Fruit fly (Drosophila melanogaster): Measurements from ENCODE around the gene Pgant5.

Gene Pgant5

DNA sequence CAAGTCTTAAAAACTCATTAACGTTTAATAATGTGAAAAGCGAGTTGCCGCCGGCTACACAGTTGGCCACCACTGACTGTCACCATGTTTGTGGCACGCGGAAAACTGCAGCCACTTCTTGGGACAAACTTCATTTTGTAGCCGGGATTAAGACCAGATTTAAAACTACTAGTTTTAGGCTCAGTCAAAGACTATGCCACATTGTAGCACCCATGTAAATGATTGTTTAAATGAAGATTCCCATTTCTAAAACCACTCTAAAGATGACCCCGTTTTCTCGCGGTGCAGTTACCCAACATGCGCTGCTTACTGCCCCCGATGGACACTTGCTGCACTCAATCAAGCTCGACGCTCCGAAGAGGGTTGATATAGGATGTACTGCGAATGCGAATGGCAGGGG, 3.0 kb downstream of the Pgant5 start:
- TF ChIP-seq Drgx (GFP tag; IDR thresholded peaks at IDR 0.05), result peak; percentile 44; the same call in 1 of the 2 replicates
- TF ChIP-seq CG10366 (GFP tag; IDR thresholded peaks at IDR 0.05), result peak; percentile 7; the same call in 1 of the 2 replicates
- no peak for TF ChIP-seq CG6791 (GFP tag; IDR thresholded peaks at IDR 0.05; ENCODE audit: partially characterized antibody)

DNA sequence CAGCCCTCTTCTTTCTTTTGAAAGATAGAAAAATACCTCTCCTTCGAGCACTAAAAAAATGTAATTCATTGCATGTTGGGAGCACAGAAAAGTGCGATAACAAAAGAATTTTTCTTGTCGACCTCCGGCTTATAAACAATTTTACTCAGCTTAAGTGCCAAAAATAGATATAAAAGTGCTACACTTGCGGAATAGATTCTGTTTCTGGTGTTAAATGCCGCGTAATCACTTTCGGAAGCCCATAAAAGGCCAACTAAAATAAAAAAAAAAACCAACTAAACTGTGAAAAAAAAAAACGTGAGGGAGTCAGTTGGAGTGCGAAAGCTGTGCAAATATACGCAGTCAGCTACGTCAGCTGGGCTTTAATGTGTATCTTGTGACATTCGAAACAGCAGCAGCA, 3.8 kb downstream of the Pgant5 start:
- TF ChIP-seq Dek (tag; optimal IDR thresholded peaks at IDR 0.05) (no peak), CG4404 (GFP tag; IDR thresholded peaks at IDR 0.05) (no peak), Dref (GFP tag; IDR thresholded peaks at IDR 0.05) (no peak), CG30431 (GFP tag; optimal IDR thresholded peaks at IDR 0.05) (no peak), tll (GFP tag; optimal IDR thresholded peaks at IDR 0.05) (no peak), CG11695 (GFP tag; IDR thresholded peaks at IDR 0.05) (no peak), CG3995 (GFP tag; optimal IDR thresholded peaks at IDR 0.05) (no peak), ranshi (GFP tag; IDR thresholded peaks at IDR 0.05) (no peak), BEAF-32 (GFP tag; optimal IDR thresholded peaks at IDR 0.05) (no peak), CG32532 (GFP tag; IDR thresholded peaks at IDR 0.05) (no peak), Kr (GFP tag; optimal IDR thresholded peaks at IDR 0.05) (no peak), Deaf1 (tag; optimal IDR thresholded peaks at IDR 0.05) (no peak), corto (GFP tag; optimal IDR thresholded peaks at IDR 0.05) (no peak), Side (GFP tag; optimal IDR thresholded peaks at IDR 0.05) (no peak), gcm (GFP tag; optimal IDR thresholded peaks at IDR 0.05) (no peak)

dm6 chr2L:5088649-5089270, 4.6 kb downstream of the Pgant5 start:
- TF ChIP-seq CG10565 (GFP tag; optimal IDR thresholded peaks at IDR 0.05), result no peak
- TF ChIP-seq sd (tag; optimal IDR thresholded peaks at IDR 0.05), result no peak
- TF ChIP-seq CG16813 (GFP tag; IDR thresholded peaks at IDR 0.05; ENCODE audit: partially characterized antibody), result peak; percentile 69
- TF ChIP-seq Six4 (GFP tag; optimal IDR thresholded peaks at IDR 0.05), result no peak
- TF ChIP-seq CG18599 (GFP tag; optimal IDR thresholded peaks at IDR 0.05), result no peak
- TF ChIP-seq Dll (GFP tag; IDR thresholded peaks at IDR 0.05; ENCODE audit: partially characterized antibody), result 0 out of 4 replicates have a peak, but pooled peaks have one; percentile 41
- no peak for TF ChIP-seq CG18262 (tag; optimal IDR thresholded peaks at IDR 0.05)
- no peak for TF ChIP-seq stwl (tag; optimal IDR thresholded peaks at IDR 0.05)
- TF ChIP-seq bbx (GFP tag; IDR thresholded peaks at IDR 0.05; ENCODE audit: partially characterized antibody), result peak; percentile 42; the same call in 1 of the 2 replicates
- TF ChIP-seq nerfin-2 (GFP tag; IDR thresholded peaks at IDR 0.05; ENCODE audit: partially characterized antibody), result peak; percentile 74
- TF ChIP-seq crp (GFP tag; optimal IDR thresholded peaks at IDR 0.05), result no peak
- no peak for TF ChIP-seq CTCF (GFP tag; optimal IDR thresholded peaks at IDR 0.05)
- TF ChIP-seq Scr (GFP tag; IDR thresholded peaks at IDR 0.05; ENCODE audit: partially characterized antibody), result peak; percentile 57
- peak; percentile 62; the same call in 1 of the 3 replicates for TF ChIP-seq hb (GFP tag; IDR thresholded peaks at IDR 0.05; ENCODE audit: partially characterized antibody)
- no peak for TF ChIP-seq CG7786 (GFP tag; optimal IDR thresholded peaks at IDR 0.05)
- TF ChIP-seq CG10431 (GFP tag; optimal IDR thresholded peaks at IDR 0.05), result no peak
- TF ChIP-seq CG7928 (GFP tag; optimal IDR thresholded peaks at IDR 0.05), result no peak
- TF ChIP-seq CG13287 (GFP tag; IDR thresholded peaks at IDR 0.05; ENCODE audit: partially characterized antibody), result peak; percentile 21; the same call in 1 of the 2 replicates
- TF ChIP-seq Lpt (GFP tag; optimal IDR thresholded peaks at IDR 0.05), result no peak
- TF ChIP-seq Ets65A (GFP tag), result peak; percentile 76
- no peak for TF ChIP-seq CkIIα-i1 (GFP tag; IDR thresholded peaks at IDR 0.05)
- TF ChIP-seq Pdp1 (GFP tag; optimal IDR thresholded peaks at IDR 0.05), result no peak
- no peak for TF ChIP-seq MBD-R2 (GFP tag; IDR thresholded peaks at IDR 0.05)
- no peak for TF ChIP-seq nerfin-1 (tag; optimal IDR thresholded peaks at IDR 0.05)
- TF ChIP-seq Dip3 (GFP tag; optimal IDR thresholded peaks at IDR 0.05), result no peak
- TF ChIP-seq row (GFP tag; IDR thresholded peaks at IDR 0.05), result no peak
- 0 out of 2 replicates have a peak, but pooled peaks have one; percentile 54 for TF ChIP-seq sna (GFP tag; IDR thresholded peaks at IDR 0.05; ENCODE audit: partially characterized antibody)
- no peak for TF ChIP-seq Oli (tag; optimal IDR thresholded peaks at IDR 0.05)
- peak; percentile 54 for TF ChIP-seq vnd (GFP tag; IDR thresholded peaks at IDR 0.05; ENCODE audit: partially characterized antibody)
